Worm (Caenorhabditis elegans) whole organism, L2 larva: ENCODE measurements around the gene R12B2.6.

Experiments
- C34F6.9 ChIP-seq: fragments of 150-350 bp; optimal IDR thresholded peaks from 2 replicates; lab custom pipeline; 2014; ENCODE audit warnings: missing biosample characterization, missing genetic modification characterization
- R02D3.7 ChIP-seq: fragments of 150-350 bp; optimal IDR thresholded peaks from 2 replicates; lab custom pipeline; 2014; ENCODE audit warnings: missing biosample characterization, missing genetic modification characterization
- ZK546.5 ChIP-seq: sonication (generic microtip); optimal IDR thresholded peaks from 2 replicates; lab custom pipeline; 2017; ENCODE audit warnings: missing biosample characterization, missing genetic modification characterization
- alr-1 ChIP-seq: fragments of 150-350 bp; optimal IDR thresholded peaks from 2 replicates; lab custom pipeline; 2014; ENCODE audit warnings: missing biosample characterization, missing genetic modification characterization
- ama-1 ChIP-seq: fragments of 150-350 bp; optimal IDR thresholded peaks from 2 replicates; lab custom pipeline; 2018; ENCODE audit warnings: inconsistent platforms
- ceh-16 ChIP-seq: fragments of 150-350 bp; optimal IDR thresholded peaks from 2 replicates; lab custom pipeline; 2014; ENCODE audit warnings: missing biosample characterization, missing genetic modification characterization
- ceh-82 ChIP-seq: fragments of 150-350 bp; optimal IDR thresholded peaks from 2 replicates; lab custom pipeline; 2014; ENCODE audit warnings: missing biosample characterization, missing genetic modification characterization
- crh-2 ChIP-seq: sonication (generic microtip); optimal IDR thresholded peaks from 2 replicates; lab custom pipeline; 2017; ENCODE audit warnings: missing biosample characterization, missing genetic modification characterization
- egl-27 ChIP-seq: sonication (generic microtip); optimal IDR thresholded peaks from 3 replicates; lab custom pipeline; 2017; ENCODE audit warnings: missing biosample characterization, missing genetic modification reagents, missing genetic modification characterization
- elt-3 ChIP-seq: sonication (generic microtip); optimal IDR thresholded peaks from 2 replicates; lab custom pipeline; 2017; ENCODE audit warnings: missing biosample characterization, missing genetic modification characterization
- gmeb-1 ChIP-seq: fragments of 150-350 bp; optimal IDR thresholded peaks from 2 replicates; lab custom pipeline; 2014; ENCODE audit warnings: missing biosample characterization, missing genetic modification characterization
- lin-11 ChIP-seq: fragments of 150-350 bp; sonication (generic microtip); optimal IDR thresholded peaks from 2 replicates; lab custom pipeline; 2014; ENCODE audit warnings: missing biosample characterization, missing genetic modification characterization, inconsistent platforms, mixed read lengths
- lin-13 ChIP-seq: fragments of 150-350 bp; optimal IDR thresholded peaks from 2 replicates; lab custom pipeline; 2014; ENCODE audit warnings: missing biosample characterization, missing genetic modification reagents, missing genetic modification characterization
- lin-39 ChIP-seq: fragments of 150-350 bp; optimal IDR thresholded peaks from 2 replicates; lab custom pipeline; 2014; ENCODE audit warnings: missing biosample characterization, missing genetic modification reagents, missing genetic modification characterization
- lsy-2 ChIP-seq, 2 experiments: fragments of 150-350 bp in 1 of 2; sonication (generic microtip) in 1 of 2; optimal IDR thresholded peaks; 2 replicates each; lab custom pipeline; 2014 to 2017; ENCODE audit warnings: missing biosample characterization in 2 of 2, missing genetic modification characterization in 2 of 2
- mab-5 ChIP-seq: fragments of 150-350 bp; optimal IDR thresholded peaks from 2 replicates; lab custom pipeline; 2014; ENCODE audit warnings: missing biosample characterization, missing genetic modification characterization
- mdl-1 ChIP-seq, 2 experiments: fragments of 150-350 bp in 1 of 2; sonication (generic microtip) in 1 of 2; optimal IDR thresholded peaks; 2 replicates each; lab custom pipeline; 2017; ENCODE audit warnings: missing biosample characterization in 2 of 2, missing genetic modification characterization in 2 of 2
- nhr-10 ChIP-seq: sonication (generic microtip); optimal IDR thresholded peaks from 2 replicates; lab custom pipeline; 2017; ENCODE audit warnings: missing biosample characterization, missing genetic modification characterization
- nhr-129 ChIP-seq: fragments of 150-350 bp; optimal IDR thresholded peaks from 2 replicates; lab custom pipeline; 2014; ENCODE audit warnings: missing biosample characterization, missing genetic modification characterization
- nhr-21 ChIP-seq: fragments of 150-350 bp; optimal IDR thresholded peaks from 2 replicates; lab custom pipeline; 2014; ENCODE audit warnings: missing biosample characterization, missing genetic modification characterization
- nhr-237 ChIP-seq: fragments of 150-350 bp; optimal IDR thresholded peaks from 2 replicates; lab custom pipeline; 2014; ENCODE audit warnings: missing biosample characterization, missing genetic modification characterization
- nhr-25 ChIP-seq: fragments of 150-350 bp; sonication (generic microtip); optimal IDR thresholded peaks from 3 replicates; lab custom pipeline; 2014; ENCODE audit warnings: missing biosample characterization, missing genetic modification characterization
- peb-1 ChIP-seq: fragments of 150-350 bp; optimal IDR thresholded peaks from 2 replicates; lab custom pipeline; 2014; ENCODE audit warnings: missing biosample characterization, missing genetic modification characterization
- sem-4 ChIP-seq: fragments of 150-350 bp; optimal IDR thresholded peaks from 2 replicates; lab custom pipeline; 2014; ENCODE audit warnings: missing biosample characterization, missing genetic modification reagents, missing genetic modification characterization
- sma-3 ChIP-seq: sonication (generic microtip); optimal IDR thresholded peaks from 2 replicates; lab custom pipeline; 2016; ENCODE audit warnings: missing genetic modification reagents, missing genetic modification characterization, missing compliant biosample characterization
- sma-9 ChIP-seq, 2 experiments: fragments of 150-350 bp in 1 of 2; sonication (generic microtip) in 1 of 2; optimal IDR thresholded peaks; 2 replicates each; lab custom pipeline; 2014 to 2016; ENCODE audit warnings: missing genetic modification characterization in 2 of 2, mild to moderate bottlenecking in 1 of 2, missing biosample characterization in 1 of 2, missing compliant biosample characterization in 1 of 2, missing genetic modification reagents in 1 of 2, moderate library complexity in 1 of 2
- snpc-4 ChIP-seq: fragments of 150-350 bp; optimal IDR thresholded peaks from 2 replicates; lab custom pipeline; 2014; ENCODE audit warnings: missing biosample characterization, missing genetic modification characterization
- unc-39 ChIP-seq: fragments of 150-350 bp; optimal IDR thresholded peaks from 2 replicates; lab custom pipeline; 2014; ENCODE audit warnings: missing biosample characterization, missing genetic modification characterization
- unc-55 ChIP-seq: fragments of 150-350 bp; sonication (generic microtip); optimal IDR thresholded peaks from 3 replicates; lab custom pipeline; 2014; ENCODE audit warnings: missing biosample characterization, missing genetic modification reagents, missing genetic modification characterization
- unc-62 ChIP-seq: fragments of 150-350 bp; optimal IDR thresholded peaks from 2 replicates; lab custom pipeline; 2014; ENCODE audit warnings: missing biosample characterization, missing genetic modification reagents, missing genetic modification characterization
- zag-1 ChIP-seq: fragments of 150-350 bp; optimal IDR thresholded peaks from 2 replicates; lab custom pipeline; 2014; ENCODE audit warnings: missing biosample characterization, missing genetic modification characterization
- ztf-11 ChIP-seq: sonication (generic microtip); optimal IDR thresholded peaks from 2 replicates; lab custom pipeline; 2017; ENCODE audit warnings: missing biosample characterization, missing genetic modification characterization
- ztf-4 ChIP-seq: fragments of 150-350 bp; optimal IDR thresholded peaks from 2 replicates; lab custom pipeline; 2014; ENCODE audit warnings: missing biosample characterization, missing genetic modification characterization

Gene R12B2.6

DNA sequence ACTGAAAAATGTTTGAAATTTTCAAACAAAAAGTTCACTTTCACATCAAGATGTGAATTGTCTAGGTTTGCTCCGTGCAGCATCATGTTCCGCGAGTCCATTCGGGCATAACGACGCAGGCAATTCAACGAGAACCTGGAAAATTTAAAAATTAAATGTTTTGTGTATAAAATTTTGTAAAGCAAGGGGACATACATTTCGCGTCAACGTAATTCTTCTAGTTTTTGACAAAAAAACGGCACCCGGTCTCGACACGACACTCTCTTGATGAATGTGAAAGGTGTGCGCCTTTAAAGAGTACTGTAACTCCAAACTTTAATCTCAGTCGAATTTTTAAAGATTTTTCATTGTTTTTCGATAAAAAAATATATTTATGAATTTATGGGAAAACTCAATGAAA is at the start of gene R12B2.6:
TSS of gene R12B2.6 (minus strand) at position 101 of the 400 bp plus-strand sequence.
- TF ChIP-seq gmeb-1 (tag; lab: Kevin White, UChicago), result no peak
- no peak for TF ChIP-seq snpc-4 (tag; lab: Kevin White, UChicago)
- TF ChIP-seq peb-1 (tag; lab: Kevin White, UChicago), result no peak
- TF ChIP-seq unc-62 (GFP tag; lab: Kevin White, UChicago), result no peak
- TF ChIP-seq, all 48 proteins: peak for 0

ce11 chrIII:5883517-5883916 is 49.6 kb upstream of the R12B2.6 start:
- no peak for TF ChIP-seq mdl-1 (tag; optimal IDR thresholded peaks at IDR 0.05; lab: Kevin White, UChicago)
- TF ChIP-seq sma-9 (GFP tag; optimal IDR thresholded peaks at IDR 0.05; lab: Kevin White, UChicago), result no peak
- no peak for TF ChIP-seq sma-9 (tag; optimal IDR thresholded peaks at IDR 0.05; lab: Kevin White, UChicago)
- no peak for TF ChIP-seq ztf-11 (tag; lab: Kevin White, UChicago)
- no peak for TF ChIP-seq nhr-10 (tag; lab: Kevin White, UChicago)
- TF ChIP-seq sma-3 (GFP tag; lab: Kevin White, UChicago), result no peak
- TF ChIP-seq ceh-16, result no peak
- no peak for TF ChIP-seq ZK546.5 (tag; lab: Kevin White, UChicago)
- TF ChIP-seq mab-5 (tag; lab: Kevin White, UChicago), result no peak
- TF ChIP-seq R02D3.7 (tag; lab: Kevin White, UChicago), result no peak
- TF ChIP-seq ztf-4, result no peak
- TF ChIP-seq nhr-21 (tag; lab: Kevin White, UChicago), result no peak
- TF ChIP-seq C34F6.9, result no peak
- TF ChIP-seq unc-62 (GFP tag; lab: Kevin White, UChicago), result no peak
- no peak for TF ChIP-seq nhr-237 (tag; lab: Kevin White, UChicago)
- no peak for TF ChIP-seq crh-2 (tag; lab: Kevin White, UChicago)
- TF ChIP-seq ceh-82, result no peak
- TF ChIP-seq snpc-4 (tag; lab: Kevin White, UChicago), result no peak
- no peak for TF ChIP-seq lsy-2 (tag; optimal IDR thresholded peaks at IDR 0.05; lab: Kevin White, UChicago)
- no peak for TF ChIP-seq unc-39 (tag; lab: Kevin White, UChicago)
- no peak for TF ChIP-seq nhr-129 (tag; lab: Kevin White, UChicago)

ce11 chrIII:5882823-5883222 is 48.9 kb upstream of the R12B2.6 start, which contains the start of gene F01F1.14:
Gene F01F1.14, minus strand, starts transcription at chrIII:5882923.
- TF ChIP-seq unc-62 (GFP tag; lab: Kevin White, UChicago) (no peak), lin-39 (tag; lab: Kevin White, UChicago) (no peak), elt-3 (tag; lab: Kevin White, UChicago) (no peak), mdl-1 (tag; optimal IDR thresholded peaks at IDR 0.05; lab: Kevin White, UChicago) (no peak), unc-55 (GFP tag; lab: Kevin White, UChicago) (no peak), ceh-82 (no peak), R02D3.7 (tag; lab: Kevin White, UChicago) (no peak)

DNA sequence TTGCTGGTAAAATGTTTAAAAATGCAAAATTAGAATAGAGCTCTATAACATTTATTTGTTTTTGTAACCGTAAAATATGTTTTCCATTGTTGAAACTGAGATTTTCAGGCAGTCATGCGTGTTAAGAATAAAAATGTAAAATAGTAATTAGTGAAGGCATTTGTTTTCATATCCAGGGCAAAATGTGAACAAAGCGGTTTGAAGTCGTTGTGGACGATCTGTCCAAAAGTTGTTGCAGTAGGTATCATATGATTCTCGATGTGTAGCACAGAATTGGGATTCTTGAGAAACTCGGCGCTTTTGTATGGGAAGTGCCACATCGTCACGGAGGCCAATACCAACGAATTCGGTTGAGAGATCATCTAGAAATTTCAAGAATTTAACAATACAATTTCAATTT is 48.3 kb upstream of the R12B2.6 start:
- no peak for TF ChIP-seq C34F6.9
- TF ChIP-seq ama-1 (lab: Kevin White, UChicago), result no peak
- no peak for TF ChIP-seq egl-27 (tag; lab: Kevin White, UChicago)
- TF ChIP-seq lin-11 (tag; lab: Kevin White, UChicago), result no peak
- TF ChIP-seq lin-39 (tag; lab: Kevin White, UChicago), result no peak
- TF ChIP-seq peb-1 (tag; lab: Kevin White, UChicago), result no peak
- TF ChIP-seq ZK546.5 (tag; lab: Kevin White, UChicago), result no peak
- TF ChIP-seq zag-1 (tag; lab: Kevin White, UChicago), result no peak
- no peak for TF ChIP-seq nhr-25 (tag; lab: Kevin White, UChicago)
- TF ChIP-seq sma-3 (GFP tag; lab: Kevin White, UChicago), result no peak

ce11 chrIII:5879291-5879968 is 45.5 kb upstream of the R12B2.6 start, which contains the start of gene hpo-10:
Gene hpo-10, plus strand, starts transcription at chrIII:5879489.
- no peak for TF ChIP-seq R02D3.7 (tag; lab: Kevin White, UChicago)
- TF ChIP-seq egl-27 (tag; lab: Kevin White, UChicago), result no peak
- no peak for TF ChIP-seq sem-4 (tag; lab: Kevin White, UChicago)
- TF ChIP-seq nhr-21 (tag; lab: Kevin White, UChicago), result no peak
- TF ChIP-seq alr-1 (tag; lab: Kevin White, UChicago), result no peak
- TF ChIP-seq gmeb-1 (tag; lab: Kevin White, UChicago), result peak; percentile 1
- TF ChIP-seq crh-2 (tag; lab: Kevin White, UChicago), result peak; percentile 52
- TF ChIP-seq nhr-25 (tag; lab: Kevin White, UChicago), result peak; percentile 17
- peak; percentile 56 for TF ChIP-seq C34F6.9
- peak; percentile 9 to 57 for TF ChIP-seq lsy-2 (tag; optimal IDR thresholded peaks at IDR 0.05; lab: Kevin White, UChicago)
- TF ChIP-seq lin-13, result peak; percentile 41
- peak; percentile 55 for TF ChIP-seq unc-55 (GFP tag; lab: Kevin White, UChicago)
- TF ChIP-seq sma-3 (GFP tag; lab: Kevin White, UChicago), result no peak
- TF ChIP-seq, all 48 proteins: peak for 7
